Worm (Caenorhabditis elegans) whole organism, mixed stage, embryonic: Measurements from ENCODE around the gene clec-203.

Experiments
- M03D4.4 ChIP-seq: sonication (generic microtip); optimal IDR thresholded peaks from 2 replicates; lab custom pipeline; 2017; ENCODE audit warnings: mild to moderate bottlenecking, missing genetic modification characterization, missing compliant biosample characterization
- bed-3 ChIP-seq: fragments of 200-800 bp; sonication (Bioruptor generic); optimal IDR thresholded peaks from 3 replicates; lab custom pipeline; 2018; ENCODE audit warnings: mild to moderate bottlenecking, missing genetic modification characterization, moderate library complexity, missing compliant biosample characterization
- blmp-1 ChIP-seq: fragments of 150-350 bp; optimal IDR thresholded peaks from 2 replicates; lab custom pipeline; 2014; ENCODE audit warnings: missing biosample characterization, missing genetic modification characterization
- ceh-83 ChIP-seq: fragments of 200-800 bp; sonication (Bioruptor generic); optimal IDR thresholded peaks from 2 replicates; lab custom pipeline; 2018; ENCODE audit warnings: mild to moderate bottlenecking, missing genetic modification characterization, missing compliant biosample characterization
- ces-1 ChIP-seq: fragments of 150-350 bp; optimal IDR thresholded peaks from 2 replicates; lab custom pipeline; 2014; ENCODE audit warnings: missing biosample characterization, missing genetic modification reagents, missing genetic modification characterization
- cnd-1 ChIP-seq: fragments of 200-800 bp; sonication (Bioruptor generic); optimal IDR thresholded peaks from 2 replicates; lab custom pipeline; 2018; ENCODE audit warnings: mild to moderate bottlenecking, missing genetic modification characterization, missing compliant biosample characterization
- drap-1 ChIP-seq: fragments of 200-800 bp; sonication (Bioruptor generic); optimal IDR thresholded peaks from 3 replicates; lab custom pipeline; 2018; ENCODE audit warnings: mild to moderate bottlenecking, missing genetic modification characterization, missing compliant biosample characterization
- elt-1 ChIP-seq: sonication (generic microtip); optimal IDR thresholded peaks from 2 replicates; lab custom pipeline; 2017; ENCODE audit warnings: missing genetic modification characterization, mild to moderate bottlenecking, missing compliant biosample characterization, antibody characterized with exemption, moderate library complexity, borderline replicate concordance; ENCODE audit not compliant: insufficient read depth
- elt-3 ChIP-seq: fragments of 150-350 bp; optimal IDR thresholded peaks from 2 replicates; lab custom pipeline; 2014; ENCODE audit warnings: missing biosample characterization, missing genetic modification characterization
- flh-1 ChIP-seq: fragments of 200-800 bp; sonication (Bioruptor generic); optimal IDR thresholded peaks from 2 replicates; lab custom pipeline; 2018; ENCODE audit warnings: mild to moderate bottlenecking, missing genetic modification characterization, moderate library complexity, missing compliant biosample characterization
- ham-2 ChIP-seq: fragments of 200-800 bp; sonication (Bioruptor generic); optimal IDR thresholded peaks from 2 replicates; lab custom pipeline; 2018; ENCODE audit warnings: mild to moderate bottlenecking, missing genetic modification characterization, missing compliant biosample characterization
- hlh-1 ChIP-seq: fragments of 150-350 bp; optimal IDR thresholded peaks from 2 replicates; lab custom pipeline; 2014; ENCODE audit warnings: missing biosample characterization, missing genetic modification reagents, missing genetic modification characterization
- lin-13 ChIP-seq: fragments of 150-350 bp; optimal IDR thresholded peaks from 2 replicates; lab custom pipeline; 2014; ENCODE audit warnings: missing biosample characterization, missing genetic modification characterization
- lin-32 ChIP-seq: fragments of 200-800 bp; sonication (Bioruptor generic); optimal IDR thresholded peaks from 2 replicates; lab custom pipeline; 2018; ENCODE audit warnings: mild to moderate bottlenecking, missing genetic modification characterization, missing compliant biosample characterization
- mab-5 ChIP-seq: fragments of 150-350 bp; optimal IDR thresholded peaks from 2 replicates; lab custom pipeline; 2014; ENCODE audit warnings: missing biosample characterization, missing genetic modification characterization
- mep-1 ChIP-seq: fragments of 150-350 bp; optimal IDR thresholded peaks from 2 replicates; lab custom pipeline; 2017; ENCODE audit warnings: missing biosample characterization, missing genetic modification reagents, missing genetic modification characterization, inconsistent platforms
- mls-2 ChIP-seq: sonication (generic microtip); optimal IDR thresholded peaks from 2 replicates; lab custom pipeline; 2016; ENCODE audit warnings: mild to moderate bottlenecking, missing genetic modification characterization, moderate library complexity, missing compliant biosample characterization
- nhr-12 ChIP-seq: fragments of 150-350 bp; optimal IDR thresholded peaks from 2 replicates; lab custom pipeline; 2014; ENCODE audit warnings: missing biosample characterization, missing genetic modification characterization
- nhr-2 ChIP-seq: fragments of 150-350 bp; optimal IDR thresholded peaks from 2 replicates; lab custom pipeline; 2014; ENCODE audit warnings: missing biosample characterization, missing genetic modification characterization
- nhr-237 ChIP-seq: fragments of 150-350 bp; optimal IDR thresholded peaks from 2 replicates; lab custom pipeline; 2014; ENCODE audit warnings: missing biosample characterization, missing genetic modification characterization
- nhr-28 ChIP-seq: fragments of 150-350 bp; optimal IDR thresholded peaks from 2 replicates; lab custom pipeline; 2014; ENCODE audit warnings: missing biosample characterization, missing genetic modification characterization
- nhr-76 ChIP-seq: sonication (generic microtip); optimal IDR thresholded peaks from 2 replicates; lab custom pipeline; 2017; ENCODE audit warnings: missing biosample characterization, missing genetic modification characterization
- pha-4 ChIP-seq: fragments of 150-350 bp; optimal IDR thresholded peaks from 2 replicates; lab custom pipeline; 2018; ENCODE audit warnings: missing biosample characterization, missing genetic modification reagents, missing genetic modification characterization
- sem-2 ChIP-seq: fragments of 200-800 bp; sonication (Bioruptor generic); optimal IDR thresholded peaks from 2 replicates; lab custom pipeline; 2018; ENCODE audit warnings: mild to moderate bottlenecking, missing genetic modification characterization, missing compliant biosample characterization
- snpc-4 ChIP-seq: fragments of 150-350 bp; optimal IDR thresholded peaks from 2 replicates; lab custom pipeline; 2014; ENCODE audit warnings: missing biosample characterization, missing genetic modification characterization
- tbx-8 ChIP-seq: fragments of 200-800 bp; sonication (Bioruptor generic); optimal IDR thresholded peaks from 2 replicates; lab custom pipeline; 2018; ENCODE audit warnings: mild to moderate bottlenecking, missing genetic modification characterization, moderate library complexity, missing compliant biosample characterization
- unc-120 ChIP-seq: sonication (generic microtip); optimal IDR thresholded peaks from 2 replicates; lab custom pipeline; 2017; ENCODE audit warnings: missing genetic modification characterization, missing compliant biosample characterization; ENCODE audit not compliant: poor library complexity, severe bottlenecking
- unc-62 ChIP-seq: fragments of 150-350 bp; optimal IDR thresholded peaks from 2 replicates; lab custom pipeline; 2014; ENCODE audit warnings: missing biosample characterization, missing genetic modification reagents, missing genetic modification characterization
- zip-8 ChIP-seq: fragments of 150-350 bp; optimal IDR thresholded peaks from 2 replicates; lab custom pipeline; 2014; ENCODE audit warnings: missing biosample characterization, missing genetic modification characterization

The clec-203 gene

DNA sequence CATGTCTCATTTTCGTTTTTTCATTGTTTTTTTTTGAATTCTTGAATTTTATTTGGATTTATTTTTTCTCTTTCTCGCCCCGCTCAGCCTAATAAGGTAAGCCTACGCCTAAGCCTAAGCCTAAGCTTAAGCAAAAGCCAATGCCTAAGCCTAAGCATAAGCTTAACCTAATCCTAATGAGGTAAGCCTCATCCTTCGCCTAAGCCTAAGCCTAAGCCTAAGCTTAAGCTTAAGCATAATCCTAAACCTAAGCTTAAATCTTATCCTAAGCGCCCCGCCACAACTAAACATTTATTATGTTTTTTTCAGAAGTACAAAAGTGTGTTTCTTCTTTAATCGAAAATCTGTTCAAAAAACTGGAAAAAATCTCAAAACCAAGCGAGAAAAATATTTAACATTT lies 24.1 kb downstream of the clec-203 start:
- TF ChIP-seq lin-13 (tag; lab: Kevin White, UChicago) (no peak), nhr-28 (tag; lab: Kevin White, UChicago) (no peak), snpc-4 (tag; lab: Kevin White, UChicago) (no peak), elt-1 (tag; lab: Kevin White, UChicago) (no peak), unc-62 (GFP tag; lab: Kevin White, UChicago) (no peak)

DNA sequence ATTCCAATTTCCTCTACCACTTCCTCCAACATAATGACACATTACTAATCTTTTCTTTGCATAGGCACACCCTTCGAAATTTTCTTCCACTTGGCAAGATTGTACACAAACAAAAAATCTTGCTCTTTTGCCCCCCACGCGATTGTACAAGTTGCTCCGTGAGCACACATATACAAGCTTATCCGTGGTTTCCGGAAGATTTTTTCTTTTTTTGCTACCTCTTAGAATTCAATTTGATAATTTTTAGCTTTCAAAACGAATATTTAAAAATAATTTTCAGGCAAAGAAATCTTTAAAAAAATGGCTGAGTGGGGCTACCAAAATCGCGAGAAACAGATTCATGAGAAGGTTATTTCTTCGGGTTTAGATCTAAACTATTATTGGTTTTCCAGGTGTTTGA lies 24.6 kb downstream of the clec-203 start, which contains the start of gene Y50D4B.1:
TSS of gene Y50D4B.1 (plus strand) at position 301 of the 400 bp plus-strand sequence.
- TF ChIP-seq mep-1 (tag; lab: Kevin White, UChicago) (no peak), nhr-12 (tag; lab: Kevin White, UChicago) (no peak), nhr-76 (tag; lab: Kevin White, UChicago) (no peak), snpc-4 (tag; lab: Kevin White, UChicago) (no peak), mls-2 (no peak), nhr-2 (no peak), cnd-1 (tag; lab: Kevin White, UChicago) (no peak), nhr-28 (tag; lab: Kevin White, UChicago) (no peak), zip-8 (tag; lab: Kevin White, UChicago) (no peak), pha-4 (tag; lab: Kevin White, UChicago) (no peak), ceh-83 (no peak), ces-1 (GFP tag; lab: Kevin White, UChicago) (no peak), nhr-237 (no peak), unc-62 (GFP tag; lab: Kevin White, UChicago) (no peak), lin-13 (tag; lab: Kevin White, UChicago) (no peak), unc-120 (tag; lab: Kevin White, UChicago) (no peak), sem-2 (GFP tag; lab: Kevin White, UChicago) (no peak), flh-1 (GFP tag; lab: Kevin White, UChicago) (no peak)

DNA sequence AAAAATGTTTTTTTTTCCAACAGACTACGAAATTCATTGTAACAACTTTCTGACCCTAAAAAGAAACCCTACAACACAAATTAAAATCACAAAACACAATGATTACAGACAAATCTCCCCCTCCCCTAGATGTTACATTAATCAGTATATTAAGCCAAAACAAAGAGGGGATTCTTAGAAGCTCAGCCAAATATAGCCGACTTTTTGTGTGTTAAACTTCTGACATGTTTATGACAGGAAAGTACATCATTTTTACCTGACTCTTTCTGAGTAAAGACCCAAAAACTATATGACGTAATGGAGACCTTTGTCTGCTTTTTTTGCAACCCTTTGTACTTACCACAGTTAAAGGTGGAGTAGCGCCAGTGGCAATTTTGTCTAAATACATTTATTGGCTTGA lies 32.0 kb downstream of the clec-203 start:
- TF ChIP-seq ceh-83 (no peak), blmp-1 (no peak), unc-62 (GFP tag; lab: Kevin White, UChicago) (no peak), nhr-12 (tag; lab: Kevin White, UChicago) (no peak), mep-1 (tag; lab: Kevin White, UChicago) (no peak), mls-2 (no peak), elt-3 (tag; lab: Kevin White, UChicago) (no peak), ham-2 (GFP tag; lab: Kevin White, UChicago) (no peak), zip-8 (tag; lab: Kevin White, UChicago) (no peak), elt-1 (tag; lab: Kevin White, UChicago) (no peak), pha-4 (tag; lab: Kevin White, UChicago) (no peak), unc-120 (tag; lab: Kevin White, UChicago) (no peak), nhr-76 (tag; lab: Kevin White, UChicago) (no peak), drap-1 (GFP tag; lab: Kevin White, UChicago) (no peak), hlh-1 (tag; lab: Kevin White, UChicago) (no peak), nhr-28 (tag; lab: Kevin White, UChicago) (no peak), lin-13 (tag; lab: Kevin White, UChicago) (no peak), tbx-8 (GFP tag; lab: Kevin White, UChicago) (no peak)

DNA sequence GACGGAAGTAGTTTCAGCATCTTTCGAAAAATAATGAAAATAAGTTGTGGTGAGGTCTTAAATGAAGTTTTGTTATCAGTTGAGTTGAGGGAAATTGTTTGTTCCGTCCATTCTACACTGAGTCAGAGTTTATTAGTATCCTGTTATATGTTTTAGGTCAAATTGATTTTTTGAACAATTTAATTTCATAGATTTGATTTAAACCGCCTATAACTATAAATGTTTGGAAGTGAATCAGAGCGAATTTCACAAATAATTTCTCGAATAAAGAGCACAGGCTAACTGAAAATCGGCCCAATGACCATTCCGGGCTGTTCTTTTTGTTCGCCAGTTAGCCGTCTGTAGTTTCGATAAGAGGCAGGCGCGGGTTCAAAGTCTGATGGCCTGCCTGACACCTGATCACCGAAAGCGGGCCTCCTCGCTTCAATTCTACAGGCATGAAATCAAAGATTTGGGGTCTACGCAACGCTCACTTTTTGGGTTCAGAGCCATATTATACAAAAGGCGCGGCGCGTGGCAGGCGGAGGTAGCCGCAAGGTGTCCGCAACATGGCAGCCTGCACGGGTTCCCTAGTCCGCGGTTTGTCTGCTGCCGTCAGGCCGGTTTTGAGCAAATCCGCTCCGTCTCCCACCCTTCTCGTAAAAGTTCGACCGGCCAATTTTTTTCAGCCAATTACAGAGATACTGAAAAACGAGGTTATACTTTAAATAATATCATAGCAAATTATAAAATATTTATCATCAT lies 44.0 kb downstream of the clec-203 start, which contains the start of gene W07B8.4:
TSS of gene W07B8.4 (minus strand) at position 51 of the 744 bp plus-strand sequence.
- TF ChIP-seq ces-1 (GFP tag; lab: Kevin White, UChicago) (no peak), lin-32 (GFP tag; lab: Kevin White, UChicago) (no peak), elt-3 (tag; lab: Kevin White, UChicago) (no peak), tbx-8 (GFP tag; lab: Kevin White, UChicago) (no peak), mls-2 (no peak), mab-5 (tag; lab: Kevin White, UChicago) (no peak), bed-3 (GFP tag; lab: Kevin White, UChicago) (no peak), M03D4.4 (tag; lab: Kevin White, UChicago) (no peak), flh-1 (GFP tag; lab: Kevin White, UChicago) (no peak), cnd-1 (tag; lab: Kevin White, UChicago) (no peak), drap-1 (GFP tag; lab: Kevin White, UChicago) (no peak), nhr-28 (tag; lab: Kevin White, UChicago) (no peak), nhr-237 (no peak)
